Fruit fly (Drosophila melanogaster) whole organism, prepupa: ENCODE results near the gene CG33509.

Experiments
- Blimp-1 ChIP-seq: fragments of 200-800 bp; sonication (Bioruptor generic); optimal IDR thresholded peaks from 3 replicates; lab custom pipeline; 2017; ENCODE audit warnings: missing biosample characterization, missing genetic modification characterization, mild to moderate bottlenecking, moderate library complexity, missing genetic modification reagents
- CG11294 ChIP-seq: fragments of 200-800 bp; sonication (Bioruptor generic); IDR thresholded peaks from 2 replicates; pipeline ENCODE4 v1.3.6; 2022; ENCODE audit warnings: missing biosample characterization, missing genetic modification characterization
- CG11902 ChIP-seq: fragments of 200-800 bp; sonication (Bioruptor generic); optimal IDR thresholded peaks from 3 replicates; lab custom pipeline; 2016; ENCODE audit warnings: missing biosample characterization, missing genetic modification characterization
- CG15336 ChIP-seq: fragments of 200-800 bp; sonication (Bioruptor generic); IDR thresholded peaks from 2 replicates; pipeline ENCODE4 v1.3.6; 2022; ENCODE audit warnings: missing biosample characterization, missing genetic modification characterization
- CG1621 ChIP-seq: fragments of 200-800 bp; sonication (Bioruptor generic); optimal IDR thresholded peaks from 3 replicates; lab custom pipeline; 2018; ENCODE audit warnings: missing biosample characterization, mild to moderate bottlenecking, missing genetic modification characterization
- CG3032 ChIP-seq: fragments of 200-800 bp; optimal IDR thresholded peaks from 2 replicates; lab custom pipeline; 2019; ENCODE audit warnings: missing biosample characterization, mild to moderate bottlenecking, missing genetic modification characterization, moderate library complexity
- CG31627 ChIP-seq: fragments of 200-800 bp; sonication (Bioruptor generic); optimal IDR thresholded peaks from 3 replicates; lab custom pipeline; 2016; ENCODE audit warnings: missing biosample characterization, missing genetic modification characterization
- CG32006 ChIP-seq: fragments of 200-800 bp; sonication (Bioruptor generic); optimal IDR thresholded peaks from 3 replicates; lab custom pipeline; 2017; ENCODE audit warnings: missing biosample characterization, mild to moderate bottlenecking, missing genetic modification characterization
- CG34406 ChIP-seq: fragments of 200-800 bp; sonication (Bioruptor generic); optimal IDR thresholded peaks from 3 replicates; lab custom pipeline; 2016; ENCODE audit warnings: missing biosample characterization, missing genetic modification characterization
- CG3919 ChIP-seq: fragments of 200-800 bp; sonication (Bioruptor generic); optimal IDR thresholded peaks from 3 replicates; lab custom pipeline; 2016; ENCODE audit warnings: missing biosample characterization, missing genetic modification characterization
- CG4318 ChIP-seq: fragments of 200-800 bp; sonication (Bioruptor generic); optimal IDR thresholded peaks from 3 replicates; lab custom pipeline; 2017; ENCODE audit warnings: missing biosample characterization, mild to moderate bottlenecking, missing genetic modification characterization
- CG6163 ChIP-seq: fragments of 200-800 bp; sonication (Bioruptor generic); IDR thresholded peaks from 3 replicates; pipeline ENCODE4 v1.3.6; 2022; ENCODE audit warnings: missing biosample characterization, missing genetic modification characterization
- CG6276 ChIP-seq: fragments of 200-800 bp; sonication (Bioruptor generic); optimal IDR thresholded peaks from 2 replicates; lab custom pipeline; 2017; ENCODE audit warnings: missing biosample characterization, mild to moderate bottlenecking, missing genetic modification characterization
- CG6792 ChIP-seq: fragments of 200-800 bp; sonication (Bioruptor generic); optimal IDR thresholded peaks from 3 replicates; lab custom pipeline; 2016; ENCODE audit warnings: missing biosample characterization, missing genetic modification characterization
- CG6808 ChIP-seq: fragments of 200-800 bp; sonication (Bioruptor generic); optimal IDR thresholded peaks from 3 replicates; lab custom pipeline; 2017; ENCODE audit warnings: missing biosample characterization, missing genetic modification characterization, mild to moderate bottlenecking, moderate library complexity, missing genetic modification reagents
- CG6854 ChIP-seq: fragments of 200-800 bp; sonication (Bioruptor generic); optimal IDR thresholded peaks from 2 replicates; lab custom pipeline; 2017; ENCODE audit warnings: missing biosample characterization, mild to moderate bottlenecking, missing genetic modification characterization
- CG7368 ChIP-seq: fragments of 200-800 bp; sonication (Bioruptor generic); optimal IDR thresholded peaks from 3 replicates; lab custom pipeline; 2016; ENCODE audit warnings: missing biosample characterization, missing genetic modification characterization
- CG8119 ChIP-seq: fragments of 200-800 bp; sonication (Bioruptor generic); IDR thresholded peaks from 3 replicates; pipeline ENCODE4 v1.3.6; 2022; ENCODE audit warnings: missing biosample characterization, missing genetic modification characterization
- CG8319 ChIP-seq: fragments of 200-800 bp; sonication (Bioruptor generic); optimal IDR thresholded peaks from 3 replicates; lab custom pipeline; 2016; ENCODE audit warnings: missing biosample characterization, missing genetic modification characterization
- CG8632 ChIP-seq: fragments of 200-800 bp; sonication (Bioruptor generic); optimal IDR thresholded peaks from 3 replicates; lab custom pipeline; 2016; ENCODE audit warnings: missing biosample characterization, missing genetic modification characterization
- CG9139 ChIP-seq: fragments of 200-800 bp; sonication (Bioruptor generic); optimal IDR thresholded peaks from 3 replicates; lab custom pipeline; 2017; ENCODE audit warnings: missing biosample characterization, mild to moderate bottlenecking, missing genetic modification characterization
- Eip75B ChIP-seq: fragments of 200-800 bp; sonication (Bioruptor generic); optimal IDR thresholded peaks from 3 replicates; lab custom pipeline; 2016; ENCODE audit warnings: missing biosample characterization, missing genetic modification characterization
- Eip78C ChIP-seq: fragments of 200-800 bp; sonication (Bioruptor generic); peaks from one replicate; lab custom pipeline; 2016; ENCODE audit warnings: missing biosample characterization, missing genetic modification characterization
- Eip93F ChIP-seq: fragments of 200-800 bp; sonication (Bioruptor generic); optimal IDR thresholded peaks from 2 replicates; lab custom pipeline; 2016; ENCODE audit warnings: missing biosample characterization, mild to moderate bottlenecking, missing genetic modification characterization
- Ets21C ChIP-seq: fragments of 200-800 bp; sonication (Bioruptor generic); optimal IDR thresholded peaks from 3 replicates; lab custom pipeline; 2016; ENCODE audit warnings: missing biosample characterization, missing genetic modification characterization
- Ets96B ChIP-seq: fragments of 200-800 bp; optimal IDR thresholded peaks from 2 replicates; lab custom pipeline; 2019; ENCODE audit warnings: missing biosample characterization, mild to moderate bottlenecking, missing genetic modification characterization, moderate library complexity
- Hr38 ChIP-seq: sonication (Bioruptor generic); optimal IDR thresholded peaks from 2 replicates; lab custom pipeline; 2016; ENCODE audit warnings: missing biosample characterization, missing genetic modification characterization
- OdsH ChIP-seq: fragments of 200-800 bp; sonication (Bioruptor generic); optimal IDR thresholded peaks from 3 replicates; lab custom pipeline; 2016; ENCODE audit warnings: missing biosample characterization, missing genetic modification characterization
- Smox ChIP-seq: fragments of 200-800 bp; sonication (Bioruptor generic); optimal IDR thresholded peaks from 3 replicates; lab custom pipeline; 2016; ENCODE audit warnings: missing biosample characterization, missing genetic modification characterization
- Sox14 ChIP-seq: fragments of 200-800 bp; sonication (Bioruptor generic); optimal IDR thresholded peaks from 3 replicates; lab custom pipeline; 2016; ENCODE audit warnings: missing biosample characterization, missing genetic modification characterization
- Sox15 ChIP-seq: fragments of 200-800 bp; sonication (Bioruptor generic); optimal IDR thresholded peaks from 3 replicates; lab custom pipeline; 2016; ENCODE audit warnings: missing biosample characterization, missing genetic modification characterization
- achi ChIP-seq: fragments of 200-800 bp; sonication (Bioruptor generic); optimal IDR thresholded peaks from 3 replicates; lab custom pipeline; 2016; ENCODE audit warnings: missing biosample characterization, missing genetic modification characterization
- cyc ChIP-seq: fragments of 200-800 bp; sonication (Bioruptor generic); optimal IDR thresholded peaks from 3 replicates; lab custom pipeline; 2016; ENCODE audit warnings: missing biosample characterization, missing genetic modification characterization
- dac ChIP-seq: fragments of 200-800 bp; sonication (Bioruptor generic); optimal IDR thresholded peaks from 2 replicates; lab custom pipeline; 2017; ENCODE audit warnings: missing biosample characterization, mild to moderate bottlenecking, missing genetic modification characterization
- eg ChIP-seq: fragments of 200-800 bp; sonication (Bioruptor generic); IDR thresholded peaks from 3 replicates; pipeline ENCODE4 v1.3.6; 2022; ENCODE audit warnings: missing biosample characterization, missing genetic modification characterization
- fd59A ChIP-seq: fragments of 200-800 bp; sonication (Bioruptor generic); optimal IDR thresholded peaks from 2 replicates; lab custom pipeline; 2017; ENCODE audit warnings: missing biosample characterization, mild to moderate bottlenecking, missing genetic modification characterization, missing genetic modification reagents
- fd85E ChIP-seq: fragments of 200-800 bp; sonication (Bioruptor generic); optimal IDR thresholded peaks from 3 replicates; lab custom pipeline; 2016; ENCODE audit warnings: missing biosample characterization, missing genetic modification characterization
- fkh ChIP-seq: fragments of 200-800 bp; sonication (Bioruptor generic); optimal IDR thresholded peaks from 3 replicates; lab custom pipeline; 2017; ENCODE audit warnings: missing biosample characterization, mild to moderate bottlenecking, missing genetic modification characterization, moderate library complexity
- salr ChIP-seq, 2 experiments: fragments of 200-800 bp; sonication (Bioruptor generic); optimal IDR thresholded peaks; 3 replicates each; lab custom pipeline; 2016 to 2018; ENCODE audit warnings: missing biosample characterization in 2 of 2, missing genetic modification characterization in 2 of 2, mild to moderate bottlenecking in 1 of 2
- ss ChIP-seq, 2 experiments: fragments of 200-800 bp; sonication (Bioruptor generic); optimal IDR thresholded peaks; 2 replicates in 1 of 2; 3 replicates in 1 of 2; lab custom pipeline; 2017 to 2018; ENCODE audit warnings: mild to moderate bottlenecking in 2 of 2, missing biosample characterization in 2 of 2, missing genetic modification characterization in 2 of 2, moderate library complexity in 1 of 2
- svp ChIP-seq: fragments of 200-800 bp; sonication (Bioruptor generic); peaks from one replicate; lab custom pipeline; 2016; ENCODE audit warnings: missing biosample characterization, missing genetic modification characterization
- vri ChIP-seq: fragments of 200-800 bp; sonication (Bioruptor generic); optimal IDR thresholded peaks from 3 replicates; lab custom pipeline; 2016; ENCODE audit warnings: missing biosample characterization, mild to moderate bottlenecking, missing genetic modification characterization

The CG33509 gene

dm6 chr2L:21051873-21052736 is 34.2 kb downstream of the CG33509 start, which contains the start of gene CG42238 (continued):
- TF ChIP-seq fd59A (GFP tag; lab: Kevin White, UChicago), result no peak
- TF ChIP-seq CG8632 (GFP tag; lab: Kevin White, UChicago), result no peak

- TF ChIP-seq fkh (GFP tag; lab: Kevin White, UChicago), result peak; percentile 22
- TF ChIP-seq CG6792 (GFP tag; lab: Kevin White, UChicago), result no peak
Observed at dm6 chr2L:21040719-21041118, 45.6 kb downstream of the CG33509 start.

- TF ChIP-seq CG4318 (GFP tag; lab: Kevin White, UChicago), result no peak
- TF ChIP-seq fkh (GFP tag; lab: Kevin White, UChicago), result peak; percentile 75
Observed at dm6 chr2L:21039569-21040159, 46.6 kb downstream of the CG33509 start.

- TF ChIP-seq fd59A (GFP tag; lab: Kevin White, UChicago) (no peak), CG7368 (GFP tag; lab: Kevin White, UChicago) (no peak), CG6163 (0 out of 3 replicates have a peak, but pooled peaks have one; percentile 22), cyc (GFP tag; lab: Kevin White, UChicago) (peak; percentile 17), CG11902 (GFP tag; lab: Kevin White, UChicago) (no peak), CG6854 (GFP tag; lab: Kevin White, UChicago) (no peak), Sox14 (GFP tag; lab: Kevin White, UChicago) (peak; percentile 10), dac (no peak), Smox (peak; percentile 28), CG8319 (GFP tag; lab: Kevin White, UChicago) (no peak), CG3919 (GFP tag; lab: Kevin White, UChicago) (peak; percentile 28), salr (GFP tag; optimal IDR thresholded peaks at IDR 0.05; lab: Kevin White, UChicago) (no peak), CG15336 (GFP tag; lab: Robert Waterston, UW) (peak; percentile 44; the same call in 1 of the 2 replicates), CG6792 (GFP tag; lab: Kevin White, UChicago) (peak; percentile 28), CG9139 (no peak), achi (GFP tag; lab: Kevin White, UChicago) (peak; percentile 3), CG34406 (GFP tag; lab: Kevin White, UChicago) (no peak), Hr38 (GFP tag; lab: Kevin White, UChicago) (no peak), CG31627 (no peak), Sox15 (GFP tag; lab: Kevin White, UChicago) (no peak), Ets96B (tag; lab: Kevin White, UChicago) (no peak), svp (GFP tag; lab: Kevin White, UChicago) (no peak), CG8119 (GFP tag; lab: Robert Waterston, UW) (peak; percentile 32; the same call in 1 of the 3 replicates), Eip75B (peak; percentile 24), eg (GFP tag; lab: Robert Waterston, UW) (peak; percentile 52; the same call in 2 of the 3 replicates), CG3032 (tag; lab: Kevin White, UChicago) (no peak), CG32006 (GFP tag; lab: Kevin White, UChicago) (no peak), Eip78C (peak; percentile 78), CG6276 (GFP tag; lab: Kevin White, UChicago) (peak; percentile 14), CG1621 (no peak), Eip93F (GFP tag; lab: Kevin White, UChicago) (no peak), OdsH (GFP tag; lab: Kevin White, UChicago) (peak; percentile 44), ss (GFP tag; optimal IDR thresholded peaks at IDR 0.05; lab: Kevin White, UChicago) (no peak), fd85E (GFP tag; lab: Kevin White, UChicago) (no peak), vri (GFP tag; lab: Kevin White, UChicago) (no peak), fkh (GFP tag; lab: Kevin White, UChicago) (peak; percentile 56), CG11294 (GFP tag; lab: Robert Waterston, UW) (no peak), CG6808 (GFP tag; lab: Kevin White, UChicago) (no peak), Ets21C (GFP tag; lab: Kevin White, UChicago) (no peak), Blimp-1 (GFP tag; lab: Kevin White, UChicago) (no peak), CG8632 (GFP tag; lab: Kevin White, UChicago) (peak; percentile 33)
Observed at dm6 chr2L:21038723-21039122, 47.6 kb downstream of the CG33509 start.
